Fruit fly (Drosophila melanogaster) whole organism, adult: ENCODE results near the gene Ns4.

ENCODE experiments used
- CG11617 ChIP-seq: fragments of 200-800 bp; sonication (Bioruptor generic); optimal IDR thresholded peaks from 2 replicates; lab custom pipeline; 2017; ENCODE audit warnings: mild to moderate bottlenecking, missing biosample characterization, missing genetic modification reagents, missing genetic modification characterization
- CG12768 ChIP-seq: fragments of 200-800 bp; sonication (Bioruptor generic); optimal IDR thresholded peaks from 2 replicates; lab custom pipeline; 2017; ENCODE audit warnings: missing biosample characterization, missing genetic modification characterization, mild to moderate bottlenecking, moderate library complexity, missing genetic modification reagents
- CG1620 ChIP-seq: fragments of 200-800 bp; sonication (Bioruptor generic); optimal IDR thresholded peaks from 2 replicates; lab custom pipeline; 2016; ENCODE audit warnings: missing biosample characterization, missing genetic modification characterization
- CG5204 ChIP-seq: fragments of 200-800 bp; sonication (Bioruptor generic); optimal IDR thresholded peaks from 2 replicates; lab custom pipeline; 2016; ENCODE audit warnings: missing biosample characterization, missing genetic modification characterization
- CG7045 ChIP-seq: fragments of 200-800 bp; sonication (Bioruptor generic); optimal IDR thresholded peaks from 2 replicates; lab custom pipeline; 2017; ENCODE audit warnings: missing biosample characterization, mild to moderate bottlenecking, missing genetic modification characterization
- CG7101 ChIP-seq: fragments of 200-800 bp; sonication (Bioruptor generic); optimal IDR thresholded peaks from 2 replicates; lab custom pipeline; 2018; ENCODE audit warnings: missing biosample characterization, mild to moderate bottlenecking, missing genetic modification characterization, moderate library complexity
- Clk ChIP-seq: fragments of 200-800 bp; sonication (Bioruptor generic); optimal IDR thresholded peaks from 2 replicates; lab custom pipeline; 2017; ENCODE audit warnings: missing biosample characterization, missing genetic modification characterization
- Hr96 ChIP-seq: fragments of 200-800 bp; sonication (Bioruptor generic); optimal IDR thresholded peaks from 2 replicates; lab custom pipeline; 2016; ENCODE audit warnings: missing biosample characterization, missing genetic modification characterization
- Mnt ChIP-seq: fragments of 200-800 bp; sonication (Bioruptor generic); optimal IDR thresholded peaks from 2 replicates; lab custom pipeline; 2016; ENCODE audit warnings: missing biosample characterization, mild to moderate bottlenecking, missing genetic modification characterization
- cic ChIP-seq: fragments of 200-800 bp; sonication (Bioruptor generic); optimal IDR thresholded peaks from 2 replicates; lab custom pipeline; 2017; ENCODE audit warnings: missing biosample characterization, mild to moderate bottlenecking, missing genetic modification characterization, moderate library complexity
- kay ChIP-seq: fragments of 200-800 bp; sonication (Bioruptor generic); peaks from one replicate; lab custom pipeline; 2016; ENCODE audit warnings: missing biosample characterization, missing genetic modification characterization, borderline replicate concordance
- ovo ChIP-seq: fragments of 200-800 bp; sonication (Bioruptor generic); optimal IDR thresholded peaks from 2 replicates; lab custom pipeline; 2016; ENCODE audit warnings: missing biosample characterization, missing genetic modification characterization
- pad ChIP-seq: fragments of 200-800 bp; sonication (Bioruptor generic); optimal IDR thresholded peaks from 3 replicates; lab custom pipeline; 2017; ENCODE audit warnings: missing biosample characterization, missing genetic modification characterization, mild to moderate bottlenecking, moderate library complexity, missing genetic modification reagents

DNA sequence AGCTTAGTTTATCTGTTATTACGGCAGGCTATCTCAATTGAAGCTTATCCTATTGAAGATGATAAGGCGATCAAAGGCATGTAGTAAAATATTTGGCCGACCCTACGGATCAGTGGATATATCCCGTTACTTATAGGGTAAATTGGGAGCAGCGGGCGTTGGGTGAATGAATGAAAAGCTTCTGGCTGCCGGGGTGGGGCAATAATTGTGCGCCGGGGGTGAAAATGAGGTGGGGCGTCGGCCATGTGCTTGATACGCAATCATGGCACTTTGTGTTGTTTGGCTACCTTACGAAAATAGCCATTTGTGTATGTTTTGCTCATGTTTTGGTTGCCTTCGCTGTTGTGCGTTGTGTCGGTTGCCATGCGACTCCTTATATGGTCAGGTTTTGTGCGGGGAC lies 49.5 kb downstream of the Ns4 start:
- TF ChIP-seq CG5204 (GFP tag; lab: Kevin White, UChicago) (no peak), CG7045 (GFP tag; lab: Kevin White, UChicago) (no peak), Clk (GFP tag; lab: Kevin White, UChicago) (no peak), CG1620 (GFP tag; lab: Kevin White, UChicago) (no peak), Mnt (no peak), cic (no peak), Hr96 (GFP tag; lab: Kevin White, UChicago) (no peak), CG12768 (no peak), CG11617 (no peak), CG7101 (tag; lab: Kevin White, UChicago) (no peak), kay (no peak), pad (GFP tag; lab: Kevin White, UChicago) (no peak), ovo (GFP tag; lab: Kevin White, UChicago) (no peak)
